Fruit fly (Drosophila melanogaster): ENCODE results near the gene CG10748.

The CG10748 gene

dm6 chr3L:13017803-13018324 is 45.7 kb upstream of the CG10748 start, which contains the start of the genes mRpL20 and Icmt (continued):
- TF ChIP-seq CG16863 (GFP tag; optimal IDR thresholded peaks at IDR 0.05) = peak; percentile 27
- peak; percentile 98 for TF ChIP-seq tgo (GFP tag; IDR thresholded peaks at IDR 0.05)
- no peak; the same call in none of the 3 replicates for TF ChIP-seq otp (GFP tag; IDR thresholded peaks at IDR 0.05)
- TF ChIP-seq CG10959 (GFP tag; IDR thresholded peaks at IDR 0.05) = peak; percentile 78
- peak; percentile 92 for TF ChIP-seq CG1602 (GFP tag; optimal IDR thresholded peaks at IDR 0.05)
- TF ChIP-seq Dbx (GFP tag; IDR thresholded peaks at IDR 0.05) = peak; percentile 92
- no peak for TF ChIP-seq p53 (GFP tag; optimal IDR thresholded peaks at IDR 0.05)
- peak; percentile 72 for TF ChIP-seq Hsf (GFP tag; optimal IDR thresholded peaks at IDR 0.05)
- TF ChIP-seq Dip3 (GFP tag; optimal IDR thresholded peaks at IDR 0.05) = peak; percentile 35
- TF ChIP-seq Rx (GFP tag; IDR thresholded peaks at IDR 0.05) = peak; percentile 91
- TF ChIP-seq CG17186 (GFP tag; optimal IDR thresholded peaks at IDR 0.05) = no peak
- TF ChIP-seq repo (GFP tag; optimal IDR thresholded peaks at IDR 0.05) = no peak
- peak; percentile 97 for TF ChIP-seq ken (GFP tag; IDR thresholded peaks at IDR 0.05)
- no peak for TF ChIP-seq CG42726 (GFP tag; IDR thresholded peaks at IDR 0.05; ENCODE audit: partially characterized antibody)
- peak; percentile 69 for TF ChIP-seq CG15011 (GFP tag; optimal IDR thresholded peaks at IDR 0.05)
- peak; percentile 92 for TF ChIP-seq CG17829 (tag; optimal IDR thresholded peaks at IDR 0.05)
- TF ChIP-seq zen2 (GFP tag; IDR thresholded peaks at IDR 0.05; ENCODE audit: partially characterized antibody) = no peak; the same call in 1 of the 3 replicates
- peak in 1 of 2 experiments; percentile 35 for TF ChIP-seq eve (GFP tag; optimal IDR thresholded peaks at IDR 0.05)
- peak; percentile 81 for TF ChIP-seq hb (GFP tag; IDR thresholded peaks at IDR 0.05; ENCODE audit: partially characterized antibody)
- peak; percentile 92 for TF ChIP-seq Poxn (GFP tag; IDR thresholded peaks at IDR 0.05)
- TF ChIP-seq dmrt11E (tag; optimal IDR thresholded peaks at IDR 0.05) = peak; percentile 84
- peak; percentile 97 for TF ChIP-seq gcm (GFP tag; optimal IDR thresholded peaks at IDR 0.05)
- peak; percentile 76; the same call in 2 of the 3 replicates for TF ChIP-seq sr (GFP tag; IDR thresholded peaks at IDR 0.05)
- no peak for TF ChIP-seq disco-r (GFP tag; optimal IDR thresholded peaks at IDR 0.05)
- TF ChIP-seq CG7928 (GFP tag; optimal IDR thresholded peaks at IDR 0.05) = peak; percentile 57
- peak; percentile 62 for TF ChIP-seq gcm2 (GFP tag; optimal IDR thresholded peaks at IDR 0.05)
- peak; percentile 86; the same call in 2 of the 4 replicates for TF ChIP-seq chinmo (GFP tag; IDR thresholded peaks at IDR 0.05; ENCODE audit: partially characterized antibody)
- TF ChIP-seq salm (tag; optimal IDR thresholded peaks at IDR 0.05) = peak; percentile 92
- TF ChIP-seq gro (GFP tag; optimal IDR thresholded peaks at IDR 0.05) = no peak
- TF ChIP-seq CG10267 (tag; optimal IDR thresholded peaks at IDR 0.05) = peak; percentile 77
- peak; percentile 73 for TF ChIP-seq CG1024 (GFP tag; IDR thresholded peaks at IDR 0.05)
- TF ChIP-seq Hr3 (GFP tag; optimal IDR thresholded peaks at IDR 0.05) = peak; percentile 94
- no peak for TF ChIP-seq hth (optimal IDR thresholded peaks at IDR 0.05)
- TF ChIP-seq gt (GFP tag; IDR thresholded peaks at IDR 0.05) = peak; percentile 93
- TF ChIP-seq CG12659 (GFP tag; optimal IDR thresholded peaks at IDR 0.05) = peak; percentile 96
- no peak for TF ChIP-seq abd-A (tag; optimal IDR thresholded peaks at IDR 0.05)
- TF ChIP-seq CG4820 (GFP tag; optimal IDR thresholded peaks at IDR 0.05) = peak; percentile 72
- TF ChIP-seq B-H2 (GFP tag; optimal IDR thresholded peaks at IDR 0.05) = peak; percentile 93
- no peak for TF ChIP-seq CG10565 (GFP tag; optimal IDR thresholded peaks at IDR 0.05)
- TF ChIP-seq sens-2 (GFP tag; IDR thresholded peaks at IDR 0.05) = peak; percentile 80
- no peak for TF ChIP-seq Side (GFP tag; optimal IDR thresholded peaks at IDR 0.05)
- TF ChIP-seq ara (GFP tag; IDR thresholded peaks at IDR 0.05) = peak; percentile 96
- peak; percentile 93 for TF ChIP-seq croc (GFP tag; conservative IDR thresholded peaks at IDR 0.05)
- TF ChIP-seq CG14965 (GFP tag; optimal IDR thresholded peaks at IDR 0.05; ENCODE audit: borderline replicate concordance) = no peak
- TF ChIP-seq CG15269 (tag; optimal IDR thresholded peaks at IDR 0.05) = peak; percentile 97
- peak; percentile 1 for TF ChIP-seq CG31365 (tag; optimal IDR thresholded peaks at IDR 0.05)
- TF ChIP-seq CG9797 (GFP tag; optimal IDR thresholded peaks at IDR 0.05) = no peak
- TF ChIP-seq NC2α (GFP tag; optimal IDR thresholded peaks at IDR 0.05) = no peak
- peak; percentile 80 for TF ChIP-seq tna (GFP tag; IDR thresholded peaks at IDR 0.05; ENCODE audit: partially characterized antibody)
- TF ChIP-seq CG7839 (tag; optimal IDR thresholded peaks at IDR 0.05) = peak; percentile 97
- TF ChIP-seq fru (optimal IDR thresholded peaks at IDR 0.05) = no peak

Measured in whole organism, embryonic.